Fruit fly (Drosophila melanogaster) whole organism, wandering third instar larva: Measurements from ENCODE around the gene Rad60.

Source experiments
- Abd-B ChIP-seq: fragments of >200 bp; optimal IDR thresholded peaks from 2 replicates; lab custom pipeline; 2017; ENCODE audit warnings: missing biosample characterization, missing genetic modification characterization
- CG32264 ChIP-seq: fragments of 200-800 bp; sonication (Bioruptor generic); optimal IDR thresholded peaks from 2 replicates; lab custom pipeline; 2016; ENCODE audit warnings: missing biosample characterization, missing genetic modification characterization
- CG9705 ChIP-seq: fragments of 200-800 bp; sonication (Bioruptor generic); optimal IDR thresholded peaks from 2 replicates; lab custom pipeline; 2018; ENCODE audit warnings: missing biosample characterization, mild to moderate bottlenecking, missing genetic modification characterization
- CrebA ChIP-seq: fragments of 200-800 bp; sonication (Bioruptor generic); optimal IDR thresholded peaks from 2 replicates; lab custom pipeline; 2016; ENCODE audit warnings: missing biosample characterization, mild to moderate bottlenecking, missing genetic modification characterization, borderline replicate concordance
- Dif ChIP-seq: fragments of 200-275, 200-300 bp; sonication (Bioruptor generic); optimal IDR thresholded peaks from 2 replicates; lab custom pipeline; 2018; ENCODE audit warnings: missing biosample characterization, missing genetic modification characterization; ENCODE audit not compliant: partially characterized antibody
- GATAd ChIP-seq: sonication (Bioruptor generic); optimal IDR thresholded peaks from 2 replicates; lab custom pipeline; 2016; ENCODE audit warnings: missing biosample characterization, missing genetic modification characterization
- HLH106 ChIP-seq: fragments of 200-800 bp; optimal IDR thresholded peaks from 3 replicates; lab custom pipeline; 2019; ENCODE audit warnings: missing biosample characterization, mild to moderate bottlenecking, missing genetic modification characterization, moderate library complexity
- Hnf4 ChIP-seq: fragments of 200-800 bp; sonication (Bioruptor generic); optimal IDR thresholded peaks from 2 replicates; lab custom pipeline; 2016; ENCODE audit warnings: missing biosample characterization, mild to moderate bottlenecking, missing genetic modification characterization
- Hr78 ChIP-seq: fragments of >200 bp; optimal IDR thresholded peaks from 2 replicates; lab custom pipeline; 2017; ENCODE audit warnings: missing biosample characterization, missing genetic modification characterization
- Hr83 ChIP-seq: fragments of 200-300 bp; sonication (Bioruptor generic); optimal IDR thresholded peaks from 2 replicates; lab custom pipeline; 2016; ENCODE audit warnings: missing biosample characterization, mild to moderate bottlenecking, missing genetic modification characterization, moderate library complexity; ENCODE audit not compliant: poor library complexity, severe bottlenecking
- Jra ChIP-seq: sonication (Bioruptor generic); optimal IDR thresholded peaks from 2 replicates; lab custom pipeline; 2016; ENCODE audit warnings: missing biosample characterization, missing genetic modification characterization
- Mio ChIP-seq: sonication (Bioruptor generic); optimal IDR thresholded peaks from 2 replicates; lab custom pipeline; 2016; ENCODE audit warnings: missing biosample characterization, missing genetic modification characterization
- Myc ChIP-seq: fragments of >200 bp; optimal IDR thresholded peaks from 2 replicates; lab custom pipeline; 2017
- OdsH ChIP-seq: fragments of 200-800 bp; sonication (Bioruptor generic); optimal IDR thresholded peaks from 2 replicates; lab custom pipeline; 2016; ENCODE audit warnings: missing biosample characterization, mild to moderate bottlenecking, missing genetic modification characterization
- Rel ChIP-seq, 2 experiments: fragments of 200-800 bp; sonication (Bioruptor generic) in 1 of 2; optimal IDR thresholded peaks; 2 replicates in 1 of 2; 3 replicates in 1 of 2; lab custom pipeline; 2016 to 2019; ENCODE audit warnings: mild to moderate bottlenecking in 2 of 2, missing biosample characterization in 2 of 2, missing genetic modification characterization in 2 of 2, moderate library complexity in 1 of 2
- Sp1 ChIP-seq: fragments of 200-800 bp; sonication (Bioruptor generic); optimal IDR thresholded peaks from 3 replicates; lab custom pipeline; 2019; ENCODE audit warnings: missing biosample characterization, mild to moderate bottlenecking, missing genetic modification characterization, moderate library complexity
- Vsx2 ChIP-seq: fragments of 200-300, 225-300 bp; sonication (Bioruptor generic); optimal IDR thresholded peaks from 2 replicates; lab custom pipeline; 2018; ENCODE audit warnings: missing biosample characterization, missing genetic modification characterization; ENCODE audit not compliant: partially characterized antibody
- br ChIP-seq: fragments of 200-800 bp; sonication (Bioruptor generic); optimal IDR thresholded peaks from 2 replicates; lab custom pipeline; 2016; ENCODE audit warnings: missing biosample characterization, missing genetic modification characterization
- brk ChIP-seq: fragments of 200-800 bp; sonication (Bioruptor generic); optimal IDR thresholded peaks from 2 replicates; lab custom pipeline; 2016; ENCODE audit warnings: missing biosample characterization, mild to moderate bottlenecking, missing genetic modification characterization
- dmrt93B ChIP-seq: fragments of 200-800 bp; sonication (Bioruptor generic); optimal IDR thresholded peaks from 2 replicates; lab custom pipeline; 2018; ENCODE audit warnings: missing biosample characterization, mild to moderate bottlenecking, missing genetic modification characterization
- dsf ChIP-seq: sonication (Bioruptor generic); optimal IDR thresholded peaks from 2 replicates; lab custom pipeline; 2016; ENCODE audit warnings: missing biosample characterization, missing genetic modification characterization, borderline replicate concordance
- ey ChIP-seq: fragments of 200-800 bp; sonication (Bioruptor generic); optimal IDR thresholded peaks from 2 replicates; lab custom pipeline; 2016; ENCODE audit warnings: missing biosample characterization, missing genetic modification characterization
- foxo ChIP-seq, 2 experiments: fragments of 200-800 bp; sonication (Bioruptor generic); optimal IDR thresholded peaks; 2 replicates in 1 of 2; 3 replicates in 1 of 2; lab custom pipeline; 2016 to 2017; ENCODE audit warnings: missing biosample characterization in 2 of 2, missing genetic modification characterization in 2 of 2
- fru ChIP-seq: fragments of 200-800 bp; sonication (Bioruptor generic); optimal IDR thresholded peaks from 3 replicates; lab custom pipeline; 2016; ENCODE audit warnings: missing biosample characterization, mild to moderate bottlenecking, missing genetic modification characterization
- h ChIP-seq: fragments of 200-800 bp; sonication (Bioruptor generic); optimal IDR thresholded peaks from 3 replicates; lab custom pipeline; 2016; ENCODE audit warnings: missing biosample characterization, mild to moderate bottlenecking, missing genetic modification characterization
- jim ChIP-seq: fragments of 175-275, 200-325 bp; sonication (Bioruptor generic); optimal IDR thresholded peaks from 2 replicates; lab custom pipeline; 2016; ENCODE audit warnings: missing biosample characterization, mild to moderate bottlenecking, missing genetic modification characterization
- lola ChIP-seq: fragments of >200 bp; optimal IDR thresholded peaks from 2 replicates; lab custom pipeline; 2017; ENCODE audit warnings: missing biosample characterization, missing genetic modification characterization
- pan ChIP-seq: fragments of >200 bp; optimal IDR thresholded peaks from 2 replicates; lab custom pipeline; 2017
- psq ChIP-seq: fragments of 200-800 bp; sonication (Bioruptor generic); optimal IDR thresholded peaks from 3 replicates; lab custom pipeline; 2017; ENCODE audit warnings: missing biosample characterization, mild to moderate bottlenecking, missing genetic modification characterization, moderate library complexity
- rgr ChIP-seq: fragments of 200-800 bp; sonication (Bioruptor generic); optimal IDR thresholded peaks from 3 replicates; lab custom pipeline; 2016; ENCODE audit warnings: missing biosample characterization, mild to moderate bottlenecking, missing genetic modification characterization
- sage ChIP-seq: fragments of 200-800 bp; sonication (Bioruptor generic); optimal IDR thresholded peaks from 2 replicates; lab custom pipeline; 2016; ENCODE audit warnings: missing biosample characterization, mild to moderate bottlenecking, missing genetic modification characterization
- sv ChIP-seq: fragments of 200-800 bp; sonication (Bioruptor generic); optimal IDR thresholded peaks from 3 replicates; lab custom pipeline; 2016; ENCODE audit warnings: missing biosample characterization, missing genetic modification characterization
- tai ChIP-seq: sonication (Bioruptor generic); optimal IDR thresholded peaks from 2 replicates; lab custom pipeline; 2016; ENCODE audit warnings: missing biosample characterization, missing genetic modification characterization
- usp ChIP-seq: fragments of >200 bp; optimal IDR thresholded peaks from 2 replicates; lab custom pipeline; 2017; ENCODE audit warnings: missing biosample characterization, missing genetic modification characterization
- woc ChIP-seq: sonication (Bioruptor generic); optimal IDR thresholded peaks from 2 replicates; lab custom pipeline; 2016; ENCODE audit warnings: missing biosample characterization, mild to moderate bottlenecking, missing genetic modification characterization

The Rad60 gene

DNA sequence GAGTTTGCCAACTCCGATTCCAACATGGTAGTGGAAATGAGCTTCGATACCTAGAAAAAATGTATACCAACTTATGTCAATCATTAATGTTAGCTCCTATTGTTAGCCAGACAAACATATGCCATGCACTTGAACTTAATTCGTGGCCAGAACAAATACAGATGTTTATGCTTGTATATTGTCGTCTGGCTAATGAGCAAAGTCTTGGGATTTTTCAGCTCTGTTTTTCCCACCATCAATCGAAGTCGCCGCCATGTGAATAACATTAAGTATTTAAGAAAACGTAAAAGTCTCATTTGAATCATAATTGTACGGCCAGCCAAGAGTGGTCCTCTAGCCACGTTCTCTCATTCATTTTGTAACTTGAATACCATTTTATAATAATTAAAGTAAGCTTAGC, 32.4 kb upstream of the Rad60 start, which contains the start of gene CG6763:
Gene CG6763, plus strand, starts transcription at position 301 of the 400 bp plus-strand sequence.
- no peak for TF ChIP-seq CG9705 (GFP tag; lab: Kevin White, UChicago)
- TF ChIP-seq psq: no peak
- no peak for TF ChIP-seq ey (GFP tag; lab: Kevin White, UChicago)
- TF ChIP-seq fru: no peak
- no peak for TF ChIP-seq Mio
- no peak for TF ChIP-seq usp (GFP tag; lab: Kevin White, UChicago)
- TF ChIP-seq pan (lab: Kevin White, UChicago): no peak
- no peak for TF ChIP-seq OdsH (GFP tag; lab: Kevin White, UChicago)
- TF ChIP-seq dsf (GFP tag; lab: Kevin White, UChicago): no peak
- no peak for TF ChIP-seq Jra
- TF ChIP-seq br (GFP tag; lab: Kevin White, UChicago): no peak
- TF ChIP-seq tai (GFP tag; lab: Kevin White, UChicago): no peak
- no peak for TF ChIP-seq Dif (GFP tag; lab: Kevin White, UChicago)
- TF ChIP-seq sage (GFP tag; lab: Kevin White, UChicago): no peak
- no peak for TF ChIP-seq Hr78 (GFP tag; lab: Kevin White, UChicago)
- TF ChIP-seq jim (GFP tag; lab: Kevin White, UChicago): no peak
- TF ChIP-seq Hnf4 (GFP tag; lab: Kevin White, UChicago): no peak
- TF ChIP-seq Vsx2: no peak
- no peak for TF ChIP-seq h
- TF ChIP-seq lola (GFP tag; lab: Kevin White, UChicago): no peak
- TF ChIP-seq, all 38 proteins: peak for 0

DNA sequence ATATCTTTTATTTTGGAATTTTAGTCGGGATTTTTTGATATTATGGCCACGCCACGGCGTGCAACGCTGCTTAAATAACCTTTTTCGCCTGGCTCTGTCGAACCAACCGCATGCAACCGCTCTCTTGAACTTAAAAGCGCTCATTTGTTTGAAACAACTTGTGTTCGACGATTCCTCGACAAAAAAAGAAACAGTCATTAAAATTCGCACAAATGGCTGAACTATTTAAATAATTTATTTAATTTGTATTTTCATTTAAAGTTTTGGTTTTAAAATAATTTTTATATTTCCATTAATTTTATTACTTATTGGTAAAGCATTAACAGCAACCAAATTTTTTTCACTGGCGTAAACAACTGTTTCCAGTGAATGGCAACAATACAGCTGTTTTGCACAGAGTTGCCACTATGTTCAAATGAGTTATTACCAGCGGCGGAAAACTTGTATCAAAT, 29.6 kb upstream of the Rad60 start, which contains the start of the genes orb and Cdc16:
Gene orb, minus strand, starts transcription at position 51 of the 452 bp plus-strand sequence.
Gene Cdc16, plus strand, starts transcription at position 396 of the 452 bp plus-strand sequence.
- TF ChIP-seq CrebA (no peak), Mio (no peak), brk (GFP tag; lab: Kevin White, UChicago) (no peak), pan (lab: Kevin White, UChicago) (no peak), usp (GFP tag; lab: Kevin White, UChicago) (no peak), rgr (GFP tag; lab: Kevin White, UChicago) (peak; percentile 92), foxo (GFP tag; optimal IDR thresholded peaks at IDR 0.05; lab: Kevin White, UChicago) (peak in 1 of 2 experiments; percentile 93), Hr83 (GFP tag; lab: Kevin White, UChicago) (peak; percentile 95), CG32264 (peak; percentile 1), fru (peak; percentile 85), dmrt93B (GFP tag; lab: Kevin White, UChicago) (peak; percentile 70), jim (GFP tag; lab: Kevin White, UChicago) (peak; percentile 47), h (peak; percentile 88), tai (GFP tag; lab: Kevin White, UChicago) (no peak), sage (GFP tag; lab: Kevin White, UChicago) (no peak), HLH106 (peak; percentile 91), psq (peak; percentile 82), Rel (GFP tag; optimal IDR thresholded peaks at IDR 0.05; lab: Kevin White, UChicago) (peak; percentile 71), Rel (tag; optimal IDR thresholded peaks at IDR 0.05; lab: Kevin White, UChicago) (no peak), OdsH (GFP tag; lab: Kevin White, UChicago) (peak; percentile 83), ey (GFP tag; lab: Kevin White, UChicago) (peak; percentile 79), GATAd (GFP tag; lab: Kevin White, UChicago) (peak; percentile 37), sv (GFP tag; lab: Kevin White, UChicago) (peak; percentile 83), br (GFP tag; lab: Kevin White, UChicago) (no peak), lola (GFP tag; lab: Kevin White, UChicago) (no peak), Sp1 (GFP tag; lab: Kevin White, UChicago) (peak; percentile 87), dsf (GFP tag; lab: Kevin White, UChicago) (peak; percentile 64), CG9705 (GFP tag; lab: Kevin White, UChicago) (peak; percentile 80), Jra (peak; percentile 76), woc (no peak)
- TF ChIP-seq, all 38 proteins: peak for 19

DNA sequence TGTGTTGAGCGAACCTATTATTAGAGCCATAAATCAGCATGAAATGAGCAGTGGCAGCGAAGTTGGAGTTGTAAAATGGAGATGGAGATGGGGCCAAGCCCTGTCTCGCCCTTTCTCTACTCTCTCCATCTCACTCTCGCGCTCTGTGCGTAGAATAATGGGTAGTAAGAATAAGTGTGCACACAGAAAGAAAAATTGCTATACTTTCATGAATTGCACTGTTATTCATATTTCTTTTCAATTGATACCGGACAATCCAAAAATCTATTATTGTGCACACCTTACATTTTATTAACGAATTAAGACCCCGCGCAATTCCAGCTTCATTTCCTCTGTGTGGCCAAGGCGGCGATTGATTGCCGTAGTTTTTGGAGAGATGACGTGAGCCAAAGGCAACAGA, 28.6 kb upstream of the Rad60 start:
- TF ChIP-seq h: no peak
- TF ChIP-seq foxo (GFP tag; optimal IDR thresholded peaks at IDR 0.05; lab: Kevin White, UChicago): no peak
- TF ChIP-seq Myc (lab: Kevin White, UChicago): no peak
- no peak for TF ChIP-seq psq
- TF ChIP-seq fru: no peak
- no peak for TF ChIP-seq Abd-B (GFP tag; lab: Kevin White, UChicago)
- no peak for TF ChIP-seq CG9705 (GFP tag; lab: Kevin White, UChicago)
- TF ChIP-seq Dif (GFP tag; lab: Kevin White, UChicago): no peak
- no peak for TF ChIP-seq ey (GFP tag; lab: Kevin White, UChicago)
- no peak for TF ChIP-seq Hnf4 (GFP tag; lab: Kevin White, UChicago)
- no peak for TF ChIP-seq GATAd (GFP tag; lab: Kevin White, UChicago)
